Worm (Caenorhabditis elegans) whole organism, L4 larva: ENCODE measurements around the gene cct-5.
A peak's percentile ranks its signal among the peaks of the same experiment; 100 is the strongest.

Experiments
- F49E8.2 ChIP-seq: sonication (generic microtip); optimal IDR thresholded peaks from 2 replicates; lab custom pipeline; 2016; ENCODE audit warnings: missing compliant biosample characterization, mild to moderate bottlenecking, missing genetic modification characterization, borderline replicate concordance
- T20F7.1 ChIP-seq: fragments of 200-800 bp; sonication (Bioruptor generic); optimal IDR thresholded peaks from 2 replicates; lab custom pipeline; 2018; ENCODE audit warnings: mild to moderate bottlenecking, missing genetic modification characterization, missing compliant biosample characterization
- Y105C5A.15 ChIP-seq: fragments of 200-800 bp; sonication (Bioruptor generic); IDR thresholded peaks from 2 replicates; pipeline ENCODE4 v1.3.6; 2022; ENCODE audit warnings: missing genetic modification characterization, missing compliant biosample characterization
- Y75B8A.6 ChIP-seq: fragments of 200-800 bp; sonication (Bioruptor generic); IDR thresholded peaks from 2 replicates; pipeline ENCODE4 v1.3.6; 2022; ENCODE audit warnings: missing genetic modification reagents, missing genetic modification characterization, missing compliant biosample characterization
- ZK546.5 ChIP-seq, 2 experiments: sonication (generic microtip); optimal IDR thresholded peaks; 2 replicates each; lab custom pipeline; 2017; ENCODE audit warnings: missing biosample characterization in 2 of 2, missing genetic modification characterization in 2 of 2
- ceh-32 ChIP-seq: sonication (generic microtip); optimal IDR thresholded peaks from 2 replicates; lab custom pipeline; 2016; ENCODE audit warnings: mild to moderate bottlenecking, missing genetic modification characterization, missing compliant biosample characterization; ENCODE audit not compliant: poor library complexity
- cey-2 ChIP-seq: sonication (generic microtip); optimal IDR thresholded peaks from 3 replicates; lab custom pipeline; 2017; ENCODE audit warnings: missing genetic modification characterization, mild to moderate bottlenecking, missing compliant biosample characterization, antibody characterized with exemption, borderline replicate concordance; ENCODE audit not compliant: insufficient read depth
- daf-16 ChIP-seq, 3 experiments: sonication (generic microtip); optimal IDR thresholded peaks; 2 replicates each; lab custom pipeline; 2016 to 2017; ENCODE audit warnings: missing genetic modification characterization in 3 of 3, missing genetic modification reagents in 3 of 3, mild to moderate bottlenecking in 2 of 3, missing compliant biosample characterization in 2 of 3, missing biosample characterization in 1 of 3, moderate library complexity in 1 of 3
- daf-19 ChIP-seq: fragments of 200-800 bp; sonication (Bioruptor generic); conservative IDR thresholded peaks from 2 replicates; pipeline ENCODE4 v1.3.6; 2022; ENCODE audit warnings: missing genetic modification characterization, missing compliant biosample characterization
- dmd-6 ChIP-seq: fragments of 200-800 bp; sonication (Bioruptor generic); IDR thresholded peaks from 2 replicates; pipeline ENCODE4 v1.3.6; 2022; ENCODE audit warnings: missing genetic modification reagents, missing genetic modification characterization, missing compliant biosample characterization
- dmd-8 ChIP-seq: fragments of 200-800 bp; sonication (Bioruptor generic); IDR thresholded peaks from 2 replicates; pipeline ENCODE4 v1.3.6; 2022; ENCODE audit warnings: missing genetic modification characterization, missing compliant biosample characterization
- dpl-1 ChIP-seq: fragments of 150-350 bp; optimal IDR thresholded peaks from 2 replicates; lab custom pipeline; 2014; ENCODE audit warnings: missing biosample characterization, missing genetic modification reagents, missing genetic modification characterization
- dve-1 ChIP-seq: sonication (generic microtip); optimal IDR thresholded peaks from 2 replicates; lab custom pipeline; 2017; ENCODE audit warnings: antibody characterized with exemption, mild to moderate bottlenecking, missing genetic modification characterization, missing compliant biosample characterization; ENCODE audit not compliant: insufficient read depth
- egl-27 ChIP-seq: sonication (generic microtip); optimal IDR thresholded peaks from 3 replicates; lab custom pipeline; 2017; ENCODE audit warnings: missing biosample characterization, missing genetic modification reagents, missing genetic modification characterization
- hlh-11 ChIP-seq: fragments of 200-800 bp; sonication (Bioruptor generic); optimal IDR thresholded peaks from 2 replicates; lab custom pipeline; 2018; ENCODE audit warnings: mild to moderate bottlenecking, missing genetic modification characterization, missing compliant biosample characterization
- hmg-1.1 ChIP-seq: fragments of 200-800 bp; sonication (Bioruptor generic); IDR thresholded peaks from 2 replicates; pipeline ENCODE4 v1.3.6; 2022; ENCODE audit warnings: missing genetic modification reagents, missing genetic modification characterization, missing compliant biosample characterization
- jun-1 ChIP-seq: fragments of 150-350 bp; optimal IDR thresholded peaks from 2 replicates; lab custom pipeline; 2014; ENCODE audit warnings: missing biosample characterization, missing genetic modification reagents, missing genetic modification characterization
- lin-13 ChIP-seq: fragments of 150-350 bp; optimal IDR thresholded peaks from 2 replicates; lab custom pipeline; 2014; ENCODE audit warnings: missing biosample characterization, missing genetic modification reagents, missing genetic modification characterization
- lin-29 ChIP-seq: fragments of 200-800 bp; sonication (Bioruptor generic); IDR thresholded peaks from 2 replicates; pipeline ENCODE4 v1.3.6; 2022; ENCODE audit warnings: missing genetic modification reagents, missing genetic modification characterization, missing compliant biosample characterization
- lin-39 ChIP-seq: fragments of 150-350 bp; optimal IDR thresholded peaks from 2 replicates; lab custom pipeline; 2014; ENCODE audit warnings: missing biosample characterization, missing genetic modification reagents, missing genetic modification characterization
- mdt-29 ChIP-seq: fragments of 200-800 bp; sonication (Bioruptor generic); IDR thresholded peaks from 2 replicates; pipeline ENCODE4 v1.3.6; 2022; ENCODE audit warnings: missing genetic modification reagents, missing genetic modification characterization, missing compliant biosample characterization
- mep-1 ChIP-seq: fragments of 150-350 bp; sonication (generic microtip); optimal IDR thresholded peaks from 3 replicates; lab custom pipeline; 2014; ENCODE audit warnings: missing biosample characterization, missing genetic modification characterization
- mes-2 ChIP-seq: sonication (generic microtip); optimal IDR thresholded peaks from 2 replicates; lab custom pipeline; 2016; ENCODE audit warnings: missing genotype, mild to moderate bottlenecking, missing genetic modification characterization, missing compliant biosample characterization; ENCODE audit not compliant: poor library complexity, severe bottlenecking
- mxl-3 ChIP-seq: fragments of 200-800 bp; sonication (Bioruptor generic); optimal IDR thresholded peaks from 2 replicates; lab custom pipeline; 2018; ENCODE audit warnings: mild to moderate bottlenecking, missing genetic modification characterization, missing compliant biosample characterization
- nhr-102 ChIP-seq: sonication (generic microtip); optimal IDR thresholded peaks from 2 replicates; lab custom pipeline; 2016; ENCODE audit warnings: mild to moderate bottlenecking, missing genetic modification characterization, moderate library complexity, missing compliant biosample characterization
- nhr-237 ChIP-seq: sonication (generic microtip); optimal IDR thresholded peaks from 2 replicates; lab custom pipeline; 2017; ENCODE audit warnings: missing biosample characterization, missing genetic modification characterization
- nhr-28 ChIP-seq: fragments of 150-350 bp; optimal IDR thresholded peaks from 2 replicates; lab custom pipeline; 2014; ENCODE audit warnings: missing biosample characterization, missing genetic modification characterization
- nhr-41 ChIP-seq: fragments of 200-800 bp; sonication (Bioruptor generic); IDR thresholded peaks from 2 replicates; pipeline ENCODE4 v1.3.6; 2022; ENCODE audit warnings: missing genetic modification reagents, missing genetic modification characterization, missing compliant biosample characterization
- nhr-76 ChIP-seq: fragments of 150-350 bp; optimal IDR thresholded peaks from 2 replicates; lab custom pipeline; 2014; ENCODE audit warnings: missing biosample characterization, missing genetic modification characterization
- nhr-77 ChIP-seq: fragments of 150-350 bp; optimal IDR thresholded peaks from 2 replicates; lab custom pipeline; 2014; ENCODE audit warnings: missing biosample characterization, missing genetic modification characterization
- php-3 ChIP-seq: fragments of 200-800 bp; sonication (Bioruptor generic); IDR thresholded peaks from 2 replicates; pipeline ENCODE4 v1.3.6; 2022; ENCODE audit warnings: missing genetic modification reagents, missing genetic modification characterization, missing compliant biosample characterization
- pqm-1 ChIP-seq: sonication (generic microtip); optimal IDR thresholded peaks from 2 replicates; lab custom pipeline; 2017; ENCODE audit warnings: missing biosample characterization, missing genetic modification characterization
- snpc-4 ChIP-seq: fragments of 150-350 bp; optimal IDR thresholded peaks from 2 replicates; lab custom pipeline; 2014; ENCODE audit warnings: missing biosample characterization, missing genetic modification characterization
- unc-39 ChIP-seq: sonication (generic microtip); optimal IDR thresholded peaks from 2 replicates; lab custom pipeline; 2017; ENCODE audit warnings: missing biosample characterization, missing genetic modification characterization
- unc-62 ChIP-seq, 3 experiments: fragments of 150-350 bp in 1 of 3; sonication (generic microtip); optimal IDR thresholded peaks in 2 of 3; peaks in 1 of 3; 1 replicate in 1 of 3; 2 replicates in 2 of 3; lab custom pipeline; 2014 to 2017; ENCODE audit warnings: missing biosample characterization in 3 of 3, missing genetic modification characterization in 3 of 3, missing genetic modification reagents in 3 of 3, missing genotype in 1 of 3
- zag-1 ChIP-seq: fragments of 150-350 bp; optimal IDR thresholded peaks from 2 replicates; lab custom pipeline; 2014; ENCODE audit warnings: missing biosample characterization, missing genetic modification characterization
- zfp-2 ChIP-seq: sonication (generic microtip); optimal IDR thresholded peaks from 2 replicates; lab custom pipeline; 2016; ENCODE audit warnings: mild to moderate bottlenecking, missing genetic modification characterization, missing compliant biosample characterization
- zip-11 ChIP-seq: fragments of 200-800 bp; sonication (Bioruptor generic); IDR thresholded peaks from 2 replicates; pipeline ENCODE4 v1.3.6; 2022; ENCODE audit warnings: missing genetic modification characterization, missing compliant biosample characterization

The cct-5 gene

DNA sequence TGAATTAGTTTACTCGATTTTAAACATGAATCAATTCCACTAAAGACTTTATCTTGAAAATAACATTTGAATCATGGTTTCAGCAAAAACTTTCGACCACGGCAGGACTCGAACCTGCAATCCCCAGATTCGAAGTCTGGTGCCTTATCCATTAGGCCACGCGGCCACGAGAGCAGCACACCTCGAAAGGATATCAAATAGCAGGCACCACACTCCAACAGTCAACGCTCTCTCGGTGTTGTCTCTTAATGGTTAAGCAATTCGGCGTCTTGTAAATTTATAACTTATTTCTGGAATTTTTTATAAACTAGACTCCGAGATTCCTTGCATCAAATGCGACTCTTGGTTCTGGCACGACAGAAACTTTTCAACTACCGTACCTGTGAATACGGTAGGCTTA lies 37.1 kb downstream of the cct-5 start (continued):
- TF ChIP-seq F49E8.2 (tag; lab: Kevin White, UChicago) (peak; percentile 59), cey-2 (tag; lab: Kevin White, UChicago) (no peak), nhr-76 (no peak), unc-62 (GFP tag; optimal IDR thresholded peaks at IDR 0.05 in 1 of 2; lab: Kevin White, UChicago) (peak in 1 of 2 experiments; percentile 88), unc-62 (tag; optimal IDR thresholded peaks at IDR 0.05; lab: Kevin White, UChicago) (no peak), snpc-4 (tag; lab: Kevin White, UChicago) (no peak), zfp-2 (tag; lab: Kevin White, UChicago) (peak; percentile 50), mdt-29 (GFP tag; lab: Robert Waterston, UW) (peak; percentile 81), mes-2 (tag; lab: Kevin White, UChicago) (peak; percentile 84), Y75B8A.6 (GFP tag; lab: Robert Waterston, UW) (0 out of 2 replicates have a peak, but pooled peaks have one; percentile 54), dmd-8 (GFP tag; lab: Robert Waterston, UW) (peak; percentile 86), lin-39 (tag; lab: Kevin White, UChicago) (no peak), zip-11 (GFP tag; lab: Robert Waterston, UW) (no peak), ceh-32 (no peak), daf-19 (GFP tag; lab: Robert Waterston, UW) (peak; percentile 73), lin-13 (peak; percentile 64)

DNA sequence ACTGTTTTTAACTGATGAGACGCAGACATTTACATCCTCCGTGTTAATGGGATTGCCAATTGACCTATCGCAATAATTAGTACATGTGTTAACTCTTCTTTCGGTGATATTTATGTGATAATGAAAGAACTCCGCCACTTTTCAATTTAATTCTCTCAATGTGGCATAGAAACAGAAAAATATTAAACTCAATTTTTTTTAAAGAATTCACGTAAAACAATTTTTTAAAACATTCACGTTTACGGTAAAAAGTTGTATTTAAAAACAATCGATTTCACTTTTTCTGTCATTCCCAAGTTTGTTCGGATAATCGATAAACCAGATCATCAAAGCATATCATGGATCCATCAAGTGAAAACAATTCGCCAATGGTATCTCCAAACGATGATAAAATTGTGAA lies 39.1 kb downstream of the cct-5 start, which contains the start of gene mstr-2:
Gene mstr-2, plus strand, starts transcription at position 301 of the 400 bp plus-strand sequence.
- peak in 1 of 2 experiments; percentile 48 for TF ChIP-seq unc-62 (GFP tag; optimal IDR thresholded peaks at IDR 0.05 in 1 of 2; lab: Kevin White, UChicago)
- no peak for TF ChIP-seq unc-62 (tag; optimal IDR thresholded peaks at IDR 0.05; lab: Kevin White, UChicago)
- TF ChIP-seq dpl-1 (GFP tag; lab: Kevin White, UChicago) = no peak
- no peak for TF ChIP-seq mxl-3

DNA sequence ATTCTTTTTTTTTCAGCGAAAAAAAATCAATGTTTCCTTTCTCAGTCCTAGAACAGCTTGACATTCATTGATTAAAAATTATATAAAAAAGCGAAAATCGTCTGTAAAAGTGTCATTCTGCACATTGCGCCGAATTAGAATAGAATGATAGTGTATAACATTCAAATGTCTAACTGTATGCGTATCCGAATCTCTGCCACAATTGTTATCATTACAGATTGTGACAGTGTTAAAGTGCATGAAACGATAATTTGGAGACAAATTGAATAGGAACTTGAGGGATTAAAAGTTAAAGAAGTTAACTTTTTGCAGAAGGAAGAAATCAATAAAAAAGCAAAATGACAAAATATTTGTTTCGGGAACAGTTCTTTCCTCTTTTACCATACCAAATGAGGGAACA lies 39.5 kb downstream of the cct-5 start:
- no peak for TF ChIP-seq mep-1 (tag; lab: Kevin White, UChicago)
- TF ChIP-seq php-3 (GFP tag; lab: Robert Waterston, UW) = peak; percentile 55; the same call in 1 of the 2 replicates
- no peak for TF ChIP-seq dve-1 (tag; lab: Kevin White, UChicago)
- no peak for TF ChIP-seq nhr-237 (tag; lab: Kevin White, UChicago)
- no peak for TF ChIP-seq hmg-1.1 (GFP tag; lab: Robert Waterston, UW)
- no peak for TF ChIP-seq daf-19 (GFP tag; lab: Robert Waterston, UW)
- TF ChIP-seq nhr-102 = no peak
- no peak for TF ChIP-seq daf-16 (GFP tag; optimal IDR thresholded peaks at IDR 0.05; lab: Kevin White, UChicago)
- peak; percentile 2 for TF ChIP-seq daf-16 (tag; optimal IDR thresholded peaks at IDR 0.05; lab: Kevin White, UChicago)
- TF ChIP-seq nhr-28 = peak; percentile 33
- no peak for TF ChIP-seq unc-39 (tag; lab: Kevin White, UChicago)
- peak; percentile 24 for TF ChIP-seq hlh-11 (tag; lab: Kevin White, UChicago)
- TF ChIP-seq Y105C5A.15 = no peak
- TF ChIP-seq lin-29 (GFP tag; lab: Robert Waterston, UW) = no peak
- no peak for TF ChIP-seq ZK546.5 (tag; optimal IDR thresholded peaks at IDR 0.05; lab: Kevin White, UChicago)
- peak; percentile 78 for TF ChIP-seq dmd-6 (GFP tag; lab: Robert Waterston, UW)
- no peak for TF ChIP-seq nhr-77
- TF ChIP-seq F49E8.2 (tag; lab: Kevin White, UChicago) = no peak
- TF ChIP-seq egl-27 (tag; lab: Kevin White, UChicago) = no peak
- no peak for TF ChIP-seq zag-1
- TF ChIP-seq Y75B8A.6 (GFP tag; lab: Robert Waterston, UW) = no peak
- no peak for TF ChIP-seq nhr-76
- TF ChIP-seq pqm-1 = peak; percentile 85
- no peak for TF ChIP-seq T20F7.1 (GFP tag; lab: Kevin White, UChicago)
- TF ChIP-seq jun-1 = no peak
- no peak for TF ChIP-seq nhr-41 (GFP tag; lab: Robert Waterston, UW)
